Worm (Caenorhabditis elegans) whole organism, L1 larva: ENCODE data around the gene set-22.

Experiments
- C34B4.2 ChIP-seq: sonication (generic microtip); optimal IDR thresholded peaks from 2 replicates; lab custom pipeline; 2017; ENCODE audit warnings: mild to moderate bottlenecking, missing genetic modification characterization, missing compliant biosample characterization
- F16B12.6 ChIP-seq: fragments of 150-350 bp; optimal IDR thresholded peaks from 2 replicates; lab custom pipeline; 2014; ENCODE audit warnings: missing biosample characterization, missing genetic modification characterization
- alr-1 ChIP-seq: fragments of 200-800 bp; sonication (Bioruptor generic); optimal IDR thresholded peaks from 2 replicates; lab custom pipeline; 2018; ENCODE audit warnings: borderline replicate concordance, mild to moderate bottlenecking, missing genetic modification characterization, missing compliant biosample characterization
- aly-2 ChIP-seq: fragments of 150-350 bp; optimal IDR thresholded peaks from 2 replicates; lab custom pipeline; 2014; ENCODE audit warnings: missing biosample characterization, missing genetic modification characterization
- ama-1 ChIP-seq: fragments of 150-350 bp; optimal IDR thresholded peaks from 2 replicates; lab custom pipeline; 2014
- blmp-1 ChIP-seq: fragments of 150-350 bp; optimal IDR thresholded peaks from 2 replicates; lab custom pipeline; 2014; ENCODE audit warnings: missing biosample characterization, missing genetic modification characterization
- ceh-8 ChIP-seq: fragments of 200-800 bp; sonication (Bioruptor generic); optimal IDR thresholded peaks from 2 replicates; lab custom pipeline; 2018; ENCODE audit warnings: mild to moderate bottlenecking, missing genetic modification characterization, moderate library complexity, missing compliant biosample characterization
- ceh-82 ChIP-seq, 3 experiments: fragments of 150-350 bp in 1 of 3; sonication (generic microtip) in 2 of 3; optimal IDR thresholded peaks; 2 replicates each; lab custom pipeline; 2014 to 2017; ENCODE audit warnings: missing biosample characterization in 3 of 3, missing genetic modification characterization in 3 of 3
- dsc-1 ChIP-seq: sonication (generic microtip); optimal IDR thresholded peaks from 2 replicates; lab custom pipeline; 2016; ENCODE audit warnings: mild to moderate bottlenecking, missing genetic modification characterization, missing compliant biosample characterization
- efl-3 ChIP-seq: fragments of 200-800 bp; sonication (Bioruptor generic); optimal IDR thresholded peaks from 2 replicates; lab custom pipeline; 2018; ENCODE audit warnings: mild to moderate bottlenecking, missing genetic modification characterization, missing compliant biosample characterization
- elt-2 ChIP-seq: sonication (generic microtip); optimal IDR thresholded peaks from 2 replicates; lab custom pipeline; 2016; ENCODE audit warnings: missing genetic modification characterization, mild to moderate bottlenecking, inconsistent platforms, missing compliant biosample characterization, missing genetic modification reagents
- ets-5 ChIP-seq: fragments of 200-800 bp; sonication (Bioruptor generic); IDR thresholded peaks from 2 replicates; pipeline ENCODE4 v1.3.6; 2022; ENCODE audit warnings: missing genetic modification characterization, missing compliant biosample characterization
- fkh-10 ChIP-seq: sonication (generic microtip); optimal IDR thresholded peaks from 2 replicates; lab custom pipeline; 2017; ENCODE audit warnings: missing biosample characterization, missing genetic modification reagents, missing genetic modification characterization
- fkh-8 ChIP-seq: sonication (generic microtip); optimal IDR thresholded peaks from 2 replicates; lab custom pipeline; 2016; ENCODE audit warnings: mild to moderate bottlenecking, missing genetic modification characterization, missing compliant biosample characterization
- fos-1 ChIP-seq: fragments of 150-350 bp; optimal IDR thresholded peaks from 2 replicates; lab custom pipeline; 2014; ENCODE audit warnings: missing biosample characterization, missing genetic modification characterization
- hlh-17 ChIP-seq: fragments of 200-800 bp; sonication (Bioruptor generic); optimal IDR thresholded peaks from 2 replicates; lab custom pipeline; 2018; ENCODE audit warnings: missing genetic modification characterization, mild to moderate bottlenecking, missing compliant biosample characterization, moderate library complexity, borderline replicate concordance
- irx-1 ChIP-seq: sonication (generic microtip); optimal IDR thresholded peaks from 2 replicates; lab custom pipeline; 2016; ENCODE audit warnings: missing genetic modification characterization, missing compliant biosample characterization
- lin-14 ChIP-seq: fragments of 200-800 bp; sonication (Bioruptor generic); optimal IDR thresholded peaks from 2 replicates; lab custom pipeline; 2018; ENCODE audit warnings: mild to moderate bottlenecking, missing genetic modification characterization, moderate library complexity, missing compliant biosample characterization
- lin-35 ChIP-seq, 2 experiments: fragments of 150-350 bp; optimal IDR thresholded peaks; 2 replicates each; lab custom pipeline; 2014; ENCODE audit warnings: missing biosample characterization in 2 of 2, missing genetic modification characterization in 2 of 2, missing genetic modification reagents in 2 of 2
- lin-39 ChIP-seq: fragments of 150-350 bp; optimal IDR thresholded peaks from 2 replicates; lab custom pipeline; 2014; ENCODE audit warnings: missing biosample characterization, missing genetic modification reagents, missing genetic modification characterization
- mdl-1 ChIP-seq, 2 experiments: fragments of 150-350 bp; optimal IDR thresholded peaks; 2 replicates each; lab custom pipeline; 2014 to 2017; ENCODE audit warnings: missing biosample characterization in 2 of 2, missing genetic modification characterization in 2 of 2, inconsistent platforms in 1 of 2
- mep-1 ChIP-seq: fragments of 150-350 bp; optimal IDR thresholded peaks from 2 replicates; lab custom pipeline; 2014; ENCODE audit warnings: missing biosample characterization, missing genetic modification characterization
- nhr-19 ChIP-seq: fragments of 200-800 bp; sonication (Bioruptor generic); conservative IDR thresholded peaks from 2 replicates; pipeline ENCODE4 v1.3.6; 2022; ENCODE audit warnings: missing genetic modification characterization, missing compliant biosample characterization
- nhr-20 ChIP-seq: sonication (generic microtip); optimal IDR thresholded peaks from 2 replicates; lab custom pipeline; 2016; ENCODE audit warnings: mild to moderate bottlenecking, missing genetic modification characterization, missing compliant biosample characterization
- nhr-71 ChIP-seq: sonication (generic microtip); optimal IDR thresholded peaks from 2 replicates; lab custom pipeline; 2016; ENCODE audit warnings: mild to moderate bottlenecking, missing genetic modification characterization, moderate library complexity, missing compliant biosample characterization
- nhr-76 ChIP-seq: sonication (generic microtip); optimal IDR thresholded peaks from 2 replicates; lab custom pipeline; 2017; ENCODE audit warnings: missing biosample characterization, missing genetic modification characterization
- nhr-77 ChIP-seq: fragments of 150-350 bp; optimal IDR thresholded peaks from 2 replicates; lab custom pipeline; 2014; ENCODE audit warnings: missing biosample characterization, missing genetic modification characterization
- nhr-85 ChIP-seq: sonication (generic microtip); peaks from one replicate; lab custom pipeline; 2016; ENCODE audit warnings: missing genetic modification characterization, inconsistent platforms, missing compliant biosample characterization
- pag-3 ChIP-seq: sonication (generic microtip); optimal IDR thresholded peaks from 2 replicates; lab custom pipeline; 2017; ENCODE audit warnings: missing genetic modification characterization, mild to moderate bottlenecking, missing compliant biosample characterization, antibody characterized with exemption, borderline replicate concordance; ENCODE audit not compliant: insufficient read depth
- pax-3 ChIP-seq: fragments of 200-800 bp; sonication (Bioruptor generic); optimal IDR thresholded peaks from 2 replicates; lab custom pipeline; 2018; ENCODE audit warnings: mild to moderate bottlenecking, missing genetic modification characterization, moderate library complexity, missing compliant biosample characterization
- rnt-1 ChIP-seq: sonication (generic microtip); optimal IDR thresholded peaks from 2 replicates; lab custom pipeline; 2016; ENCODE audit warnings: mild to moderate bottlenecking, missing genetic modification characterization, moderate library complexity, missing compliant biosample characterization
- skn-1 ChIP-seq: fragments of 150-350 bp; optimal IDR thresholded peaks from 2 replicates; lab custom pipeline; 2014; ENCODE audit warnings: missing biosample characterization, missing genetic modification characterization
- sup-37 ChIP-seq: fragments of 200-800 bp; sonication (Bioruptor generic); optimal IDR thresholded peaks from 2 replicates; lab custom pipeline; 2018; ENCODE audit warnings: mild to moderate bottlenecking, missing genetic modification characterization, missing compliant biosample characterization
- swsn-7 ChIP-seq: sonication (generic microtip); optimal IDR thresholded peaks from 2 replicates; lab custom pipeline; 2016; ENCODE audit warnings: missing genetic modification characterization, missing compliant biosample characterization
- unc-130 ChIP-seq: fragments of 150-350 bp; optimal IDR thresholded peaks from 2 replicates; lab custom pipeline; 2017; ENCODE audit warnings: missing biosample characterization, missing genetic modification characterization, inconsistent platforms
- vab-15 ChIP-seq: sonication (generic microtip); optimal IDR thresholded peaks from 2 replicates; lab custom pipeline; 2017; ENCODE audit warnings: missing genotype, mild to moderate bottlenecking, missing genetic modification characterization, missing compliant biosample characterization
- zip-4 ChIP-seq: fragments of 200-800 bp; sonication (Bioruptor generic); optimal IDR thresholded peaks from 2 replicates; lab custom pipeline; 2018; ENCODE audit warnings: mild to moderate bottlenecking, missing genetic modification characterization, moderate library complexity, missing compliant biosample characterization

set-22 gene

DNA sequence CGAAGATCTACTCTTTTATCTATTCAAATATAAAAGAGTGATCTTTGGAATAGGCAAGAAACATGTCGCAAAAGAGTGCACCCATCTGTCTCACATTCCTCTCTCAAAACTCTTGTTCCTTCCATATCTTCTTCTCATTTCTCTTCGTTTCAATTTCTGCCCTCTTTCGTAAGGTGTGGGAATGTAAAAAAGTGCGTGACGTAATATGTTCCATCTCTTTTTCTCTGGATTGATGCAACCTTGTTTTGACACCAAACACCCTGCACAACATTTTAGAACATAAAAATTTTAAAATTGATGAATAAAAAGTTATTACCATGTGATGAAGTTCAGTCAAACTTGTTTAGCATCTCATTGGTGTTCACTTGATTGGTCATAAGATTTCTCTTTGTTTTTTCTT is 30.4 kb downstream of the set-22 start:
- TF ChIP-seq ets-5 (GFP tag; lab: Robert Waterston, UW) (no peak), unc-130 (peak; percentile 8), pag-3 (tag; lab: Kevin White, UChicago) (peak; percentile 36), ceh-82 (tag; optimal IDR thresholded peaks at IDR 0.05; lab: Kevin White, UChicago) (no peak), ceh-8 (GFP tag; lab: Kevin White, UChicago) (no peak), zip-4 (GFP tag; lab: Kevin White, UChicago) (no peak), lin-14 (no peak), vab-15 (tag; lab: Kevin White, UChicago) (no peak), nhr-76 (tag; lab: Kevin White, UChicago) (no peak), mdl-1 (tag; optimal IDR thresholded peaks at IDR 0.05; lab: Kevin White, UChicago) (no peak), C34B4.2 (tag; lab: Kevin White, UChicago) (no peak), blmp-1 (peak; percentile 9), rnt-1 (tag; lab: Kevin White, UChicago) (peak; percentile 57)

DNA sequence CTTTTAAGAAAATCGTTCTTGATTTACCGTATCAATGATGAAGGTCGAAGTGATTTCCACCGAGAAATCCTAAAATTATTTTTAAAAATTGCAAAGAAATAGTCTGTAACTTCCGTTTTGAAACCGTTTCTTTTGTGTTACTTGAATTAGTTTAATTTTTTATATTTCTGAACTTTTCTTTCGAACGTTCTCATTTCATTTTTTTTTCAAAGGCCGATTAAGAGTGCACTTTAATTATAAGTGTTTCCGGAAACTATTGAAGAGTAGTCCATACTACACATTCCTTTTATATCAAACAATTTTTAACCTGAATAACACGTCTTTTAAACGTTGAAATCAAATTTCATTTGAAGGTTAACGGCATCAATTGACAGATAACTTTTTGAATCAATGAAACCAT is 30.9 kb downstream of the set-22 start:
- TF ChIP-seq blmp-1 (no peak), irx-1 (tag; lab: Kevin White, UChicago) (no peak), aly-2 (tag; lab: Kevin White, UChicago) (no peak), nhr-19 (no peak), mep-1 (tag; lab: Kevin White, UChicago) (no peak), skn-1 (no peak), F16B12.6 (no peak), hlh-17 (GFP tag; lab: Kevin White, UChicago) (no peak), ets-5 (GFP tag; lab: Robert Waterston, UW) (no peak), lin-14 (no peak), dsc-1 (tag; lab: Kevin White, UChicago) (no peak), elt-2 (tag; lab: Kevin White, UChicago) (no peak), fkh-10 (GFP tag; lab: Kevin White, UChicago) (no peak), sup-37 (GFP tag; lab: Kevin White, UChicago) (no peak), swsn-7 (tag; lab: Kevin White, UChicago) (no peak), efl-3 (GFP tag; lab: Kevin White, UChicago) (no peak), fos-1 (tag; lab: Kevin White, UChicago) (no peak), fkh-8 (tag; lab: Kevin White, UChicago) (no peak), pax-3 (tag; lab: Kevin White, UChicago) (no peak)

DNA sequence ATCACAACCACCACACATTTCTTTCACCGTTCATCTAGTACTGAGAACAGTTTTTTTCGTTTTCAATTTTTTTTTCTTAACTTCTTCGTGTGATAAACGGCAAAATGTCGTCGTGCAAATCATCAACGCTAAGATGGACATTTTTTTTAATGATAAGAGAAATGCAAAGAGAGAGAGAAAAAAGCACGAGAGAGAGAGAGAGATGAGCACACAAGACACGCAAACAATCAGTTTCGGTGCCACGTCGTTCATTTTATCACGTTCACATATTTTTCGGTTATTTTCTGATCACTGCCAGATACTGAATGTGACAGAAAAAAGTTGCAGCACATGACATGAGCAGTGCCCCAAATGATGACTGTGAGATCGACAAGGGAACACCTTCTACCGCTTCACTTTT is 31.5 kb downstream of the set-22 start, which contains the start of gene egl-9:
Gene egl-9, plus strand, starts transcription at position 328 of the 400 bp plus-strand sequence.
- no peak for TF ChIP-seq nhr-77 (tag; lab: Kevin White, UChicago)
- no peak for TF ChIP-seq lin-39
- TF ChIP-seq elt-2 (tag; lab: Kevin White, UChicago), result peak; percentile 68
- TF ChIP-seq lin-35 (GFP tag; optimal IDR thresholded peaks at IDR 0.05; lab: Kevin White, UChicago), result peak in 1 of 2 experiments; percentile 32
- TF ChIP-seq alr-1 (tag; lab: Kevin White, UChicago), result no peak
- TF ChIP-seq mdl-1 (tag; optimal IDR thresholded peaks at IDR 0.05; lab: Kevin White, UChicago), result peak in 1 of 2 experiments; percentile 27
- no peak for TF ChIP-seq fos-1 (tag; lab: Kevin White, UChicago)
- peak; percentile 64 for TF ChIP-seq ama-1 (lab: Kevin White, UChicago)
- peak; percentile 15 for TF ChIP-seq lin-14
- TF ChIP-seq nhr-20 (tag; lab: Kevin White, UChicago), result peak; percentile 8
- TF ChIP-seq nhr-71 (tag; lab: Kevin White, UChicago), result peak; percentile 32
- no peak for TF ChIP-seq nhr-85 (tag; lab: Kevin White, UChicago)
- TF ChIP-seq dsc-1 (tag; lab: Kevin White, UChicago), result no peak
- TF ChIP-seq mep-1 (tag; lab: Kevin White, UChicago), result peak; percentile 5
- TF ChIP-seq, all 84 proteins: peak for 8
